Worm (Caenorhabditis elegans): ENCODE data around the gene lge-1.

Gene lge-1

DNA sequence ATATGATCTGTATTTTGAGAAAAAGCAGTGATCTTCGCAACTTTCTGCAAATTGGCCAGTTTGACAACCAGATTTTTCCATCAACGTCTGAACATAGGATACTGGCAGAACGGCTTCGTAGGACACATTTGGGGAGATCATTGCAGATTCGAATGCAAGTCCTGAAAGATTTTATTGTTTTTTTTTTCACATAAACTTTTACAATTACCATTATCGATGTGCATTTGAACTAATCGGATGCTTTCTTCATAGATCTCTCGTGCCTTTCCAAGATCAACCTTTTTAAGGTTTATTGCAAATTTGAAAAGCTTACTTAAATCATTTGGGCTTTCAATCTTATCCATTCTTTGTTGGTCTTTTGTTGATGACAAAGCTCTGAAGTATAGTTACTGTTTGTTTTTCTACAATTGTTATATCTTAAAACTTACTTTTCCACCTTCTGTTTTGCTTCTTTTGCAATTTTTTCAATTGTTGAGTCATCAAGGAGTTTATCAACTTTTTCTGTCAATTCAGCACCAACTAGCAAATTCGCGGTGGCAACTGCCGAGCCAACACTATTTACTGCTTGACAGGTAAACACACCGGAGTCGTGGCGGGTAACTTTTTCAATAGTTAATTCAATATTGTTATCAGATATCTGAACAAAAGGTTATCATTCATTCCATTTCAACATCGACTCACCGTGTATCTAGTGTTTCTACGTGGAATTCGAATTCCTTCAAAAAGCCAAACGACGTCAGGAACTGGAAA lies 10.3 kb downstream of the lge-1 start:
- no peak for TF ChIP-seq rbr-2 (tag; optimal IDR thresholded peaks at IDR 0.05)
- no peak for TF ChIP-seq daf-16 (GFP tag; optimal IDR thresholded peaks at IDR 0.05)
- peak; percentile 93 for TF ChIP-seq daf-16 (tag; optimal IDR thresholded peaks at IDR 0.05)

- TF ChIP-seq lin-1 (GFP tag; IDR thresholded peaks at IDR 0.05) (no peak), nhr-48 (tag; optimal IDR thresholded peaks at IDR 0.05) (no peak), unc-62 (GFP tag; optimal IDR thresholded peaks at IDR 0.05 in 1 of 2) (peak in 1 of 2 experiments; percentile 16), unc-62 (tag; optimal IDR thresholded peaks at IDR 0.05) (no peak), ceh-20 (GFP tag; IDR thresholded peaks at IDR 0.05) (no peak)
Observed at ce11 chrX:10979186-10979585, 12.8 kb downstream of the lge-1 start, which contains the start of gene pxn-2. Gene pxn-2, minus strand, starts transcription at chrX:10979286.

DNA sequence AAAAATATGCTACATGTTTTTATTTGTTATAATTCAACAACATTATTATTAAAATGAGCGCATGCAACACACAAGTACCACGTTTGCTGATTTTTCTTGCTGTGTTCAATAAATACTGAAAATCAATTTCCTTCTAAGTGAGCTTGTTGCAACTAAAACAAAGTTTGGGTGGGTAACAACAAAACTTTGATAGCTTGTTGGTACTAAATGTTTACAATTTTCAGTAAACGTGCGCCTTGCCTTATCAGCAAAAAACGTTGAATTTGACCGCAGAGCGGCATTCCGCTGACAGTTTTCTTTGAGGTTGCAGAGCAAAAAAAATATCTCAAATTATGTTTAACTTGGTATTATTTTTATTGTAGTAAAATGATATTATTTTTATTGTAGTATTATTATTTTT lies 15.0 kb downstream of the lge-1 start:
- TF ChIP-seq dmd-6 (GFP tag; IDR thresholded peaks at IDR 0.05) = peak; percentile 43
- no peak for TF ChIP-seq lsy-2 (tag; optimal IDR thresholded peaks at IDR 0.05)
- TF ChIP-seq aha-1 (tag) = peak; percentile 62
- TF ChIP-seq daf-16 (GFP tag; optimal IDR thresholded peaks at IDR 0.05) = peak in 1 of 2 experiments; percentile 25
- TF ChIP-seq daf-16 (tag; optimal IDR thresholded peaks at IDR 0.05) = peak; percentile 87

DNA sequence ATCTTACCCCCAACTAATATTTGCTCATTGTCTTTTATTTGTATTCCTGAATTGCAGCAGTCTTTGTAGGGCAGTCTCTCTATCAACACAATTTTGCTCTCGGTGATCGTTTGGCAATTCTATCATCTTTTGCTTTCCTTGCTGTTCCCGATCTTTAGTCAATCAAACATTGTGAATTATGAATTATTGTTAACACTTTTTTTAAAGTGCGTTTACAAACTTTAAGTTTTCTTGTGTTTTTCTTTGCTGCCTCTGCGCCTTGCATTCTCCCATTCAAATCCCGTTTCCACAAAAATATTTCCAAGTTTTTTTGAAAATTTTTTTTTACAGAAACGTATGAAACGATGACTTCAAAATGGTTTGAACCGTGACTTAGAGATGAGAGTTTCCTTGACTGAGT lies 15.7 kb downstream of the lge-1 start, which contains the start of gene ver-4:
Gene ver-4 (plus strand): TSS at position 301 of the 400 bp plus-strand sequence.
- TF ChIP-seq aha-1 (tag) (peak; percentile 34), lin-15B (tag; optimal IDR thresholded peaks at IDR 0.05) (no peak)

DNA sequence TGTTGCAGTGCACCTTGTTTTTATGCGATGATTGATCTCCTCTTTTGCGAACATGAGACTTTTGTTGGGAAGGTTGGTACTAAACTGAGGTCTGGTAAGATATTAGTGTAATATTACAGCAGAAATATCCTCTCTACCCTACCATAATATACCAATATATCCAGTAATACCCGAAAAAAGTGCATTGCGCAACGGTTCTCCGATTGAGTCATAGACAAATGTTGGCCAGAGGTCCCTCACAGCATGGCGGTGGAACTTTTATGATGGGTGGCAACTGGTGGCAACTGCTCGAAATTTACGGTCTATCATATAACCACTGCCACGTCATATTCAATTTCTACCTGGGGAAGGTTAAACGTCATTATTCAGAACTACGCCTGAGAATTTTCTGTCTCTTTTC lies 22.9 kb downstream of the lge-1 start:
- TF ChIP-seq nhr-48 (tag; optimal IDR thresholded peaks at IDR 0.05) (no peak), madf-5 (GFP tag; IDR thresholded peaks at IDR 0.05) (no peak), spr-3 (GFP tag; optimal IDR thresholded peaks at IDR 0.05) (no peak), lin-29 (GFP tag; IDR thresholded peaks at IDR 0.05) (no peak), mdl-1 (tag; optimal IDR thresholded peaks at IDR 0.05) (no peak), vab-7 (GFP tag; IDR thresholded peaks at IDR 0.05) (no peak), lim-7 (GFP tag; IDR thresholded peaks at IDR 0.05) (no peak), lin-1 (GFP tag; IDR thresholded peaks at IDR 0.05) (no peak), duxl-1 (tag; optimal IDR thresholded peaks at IDR 0.05; ENCODE audit: poor library complexity) (no peak), mxl-2 (GFP tag; conservative IDR thresholded peaks at IDR 0.05) (no peak), lin-13 (GFP tag; optimal IDR thresholded peaks at IDR 0.05) (no peak), jun-1 (tag; optimal IDR thresholded peaks at IDR 0.05) (no peak), nhr-42 (GFP tag; IDR thresholded peaks at IDR 0.05) (no peak), nhr-10 (tag; optimal IDR thresholded peaks at IDR 0.05) (no peak)

DNA sequence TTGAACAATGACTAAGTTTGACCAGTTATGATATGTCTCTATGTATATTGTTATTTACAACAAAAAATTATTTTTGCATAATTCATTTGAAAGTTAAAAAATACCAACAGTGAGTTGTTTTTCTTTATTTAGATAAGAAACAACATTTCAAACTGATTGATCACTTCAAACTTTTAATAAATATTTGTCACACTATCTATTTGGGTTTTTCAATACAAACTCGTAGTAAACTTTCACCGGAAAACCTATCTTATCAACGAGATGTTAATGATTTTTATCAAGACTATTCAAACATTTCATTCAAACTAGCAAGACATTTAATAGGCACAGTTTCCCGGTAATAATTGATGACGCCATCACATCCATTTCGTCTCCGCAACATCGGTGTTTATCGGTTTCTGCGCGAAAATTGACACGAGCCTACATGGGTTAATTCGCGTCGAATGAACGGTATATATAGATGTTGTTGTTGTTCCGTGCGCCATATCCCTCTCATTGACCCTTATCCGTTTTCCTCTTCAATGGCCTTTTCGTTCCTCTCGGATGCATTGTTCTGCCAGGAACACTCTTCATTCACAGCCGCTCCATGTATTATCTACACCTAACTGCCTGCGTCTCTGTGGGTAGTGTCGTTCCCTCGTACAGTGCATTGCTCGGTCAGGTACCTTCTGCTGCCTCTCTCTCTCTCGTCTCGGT lies 24.0 kb downstream of the lge-1 start:
- TF ChIP-seq daf-12 (tag; optimal IDR thresholded peaks at IDR 0.05) (no peak), ZK337.2 (GFP tag; IDR thresholded peaks at IDR 0.05) (no peak), hmg-1.1 (GFP tag; IDR thresholded peaks at IDR 0.05) (peak; percentile 42; the same call in 1 of the 2 replicates), dve-1 (tag; optimal IDR thresholded peaks at IDR 0.05; ENCODE audit: insufficient read depth) (peak; percentile 29), dmd-6 (GFP tag; IDR thresholded peaks at IDR 0.05) (peak; percentile 20; the same call in 1 of the 2 replicates), daf-16 (GFP tag; optimal IDR thresholded peaks at IDR 0.05) (no peak), daf-16 (tag; optimal IDR thresholded peaks at IDR 0.05) (peak; percentile 88), nhr-102 (tag; optimal IDR thresholded peaks at IDR 0.05) (no peak), unc-130 (GFP tag; optimal IDR thresholded peaks at IDR 0.05) (no peak), saeg-2 (GFP tag; IDR thresholded peaks at IDR 0.05) (0 out of 2 replicates have a peak, but pooled peaks have one; percentile 11), hlh-11 (tag; optimal IDR thresholded peaks at IDR 0.05) (peak; percentile 48), nhr-28 (tag; optimal IDR thresholded peaks at IDR 0.05) (peak; percentile 7), ceh-44 (GFP tag; IDR thresholded peaks at IDR 0.05) (no peak), aha-1 (tag) (peak; percentile 74), lir-3 (tag; optimal IDR thresholded peaks at IDR 0.05) (no peak), nhr-237 (tag; optimal IDR thresholded peaks at IDR 0.05) (no peak), php-3 (GFP tag; IDR thresholded peaks at IDR 0.05) (peak; percentile 68), tag-97 (GFP tag; IDR thresholded peaks at IDR 0.05) (0 out of 2 replicates have a peak, but pooled peaks have one; percentile 29)

Measured in whole organism, L4 larva.